Worm (Caenorhabditis elegans) whole organism, early embryonic: ENCODE results near the gene jmjd-1.2.

ENCODE experiments used
- F13C5.2 ChIP-seq: sonication (generic microtip); optimal IDR thresholded peaks from 2 replicates; lab custom pipeline; 2017; ENCODE audit warnings: mild to moderate bottlenecking, missing genetic modification characterization, inconsistent platforms, missing compliant biosample characterization
- aly-1 ChIP-seq: sonication (generic microtip); optimal IDR thresholded peaks from 2 replicates; lab custom pipeline; 2016; ENCODE audit warnings: missing genetic modification characterization, missing compliant biosample characterization
- ama-1 ChIP-seq: fragments of 150-350 bp; optimal IDR thresholded peaks from 2 replicates; lab custom pipeline; 2014
- flt-1 ChIP-seq: fragments of 200-800 bp; sonication (Bioruptor generic); IDR thresholded peaks from 2 replicates; pipeline ENCODE4 v1.3.6; 2022; ENCODE audit warnings: missing genetic modification characterization, missing compliant biosample characterization
- hnd-1 ChIP-seq: sonication (generic microtip); optimal IDR thresholded peaks from 2 replicates; lab custom pipeline; 2016; ENCODE audit warnings: missing genetic modification characterization, missing compliant biosample characterization
- sea-1 ChIP-seq: fragments of 200-800 bp; sonication (Bioruptor generic); conservative IDR thresholded peaks from 2 replicates; pipeline ENCODE4 v1.3.6; 2022; ENCODE audit warnings: missing genetic modification characterization, missing compliant biosample characterization
- tbx-11 ChIP-seq: fragments of 200-800 bp; sonication (Bioruptor generic); IDR thresholded peaks from 2 replicates; pipeline ENCODE4 v1.3.6; 2022; ENCODE audit warnings: missing genetic modification characterization, missing compliant biosample characterization
- tra-4 ChIP-seq: sonication (generic microtip); optimal IDR thresholded peaks from 2 replicates; lab custom pipeline; 2017; ENCODE audit warnings: missing genetic modification characterization, missing compliant biosample characterization

- TF ChIP-seq F13C5.2 (tag; lab: Kevin White, UChicago): peak; percentile 77
- no peak for TF ChIP-seq ama-1
- peak; percentile 56 for TF ChIP-seq tra-4 (tag; lab: Kevin White, UChicago)
- no peak for TF ChIP-seq hnd-1 (tag; lab: Kevin White, UChicago)
- peak; percentile 21 for TF ChIP-seq aly-1 (tag; lab: Kevin White, UChicago)
- TF ChIP-seq flt-1 (GFP tag; lab: Robert Waterston, UW): no peak
- no peak for TF ChIP-seq tbx-11 (GFP tag; lab: Robert Waterston, UW)
- TF ChIP-seq sea-1: peak; percentile 58; the same call in 1 of the 2 replicates
Measured at ce11 chrIV:4660151-4661041, at the start of gene jmjd-1.2, which contains the start of gene F29B9.11.
